Worm (Caenorhabditis elegans) whole organism, L2 larva: Measurements from ENCODE around the gene clc-33.

Experiments used
- C34F6.9 ChIP-seq: fragments of 150-350 bp; optimal IDR thresholded peaks from 2 replicates; lab custom pipeline; 2014; ENCODE audit warnings: missing biosample characterization, missing genetic modification characterization
- F13H6.1 ChIP-seq: sonication (generic microtip); optimal IDR thresholded peaks from 2 replicates; lab custom pipeline; 2016; ENCODE audit warnings: missing genetic modification characterization, missing compliant biosample characterization
- R02D3.7 ChIP-seq: fragments of 150-350 bp; optimal IDR thresholded peaks from 2 replicates; lab custom pipeline; 2014; ENCODE audit warnings: missing biosample characterization, missing genetic modification characterization
- Y55F3AM.14 ChIP-seq: fragments of 200-800 bp; sonication (Bioruptor generic); optimal IDR thresholded peaks from 2 replicates; lab custom pipeline; 2018; ENCODE audit warnings: mild to moderate bottlenecking, missing genetic modification characterization, missing compliant biosample characterization
- alr-1 ChIP-seq: fragments of 150-350 bp; optimal IDR thresholded peaks from 2 replicates; lab custom pipeline; 2014; ENCODE audit warnings: missing biosample characterization, missing genetic modification characterization
- aly-2 ChIP-seq: fragments of 150-350 bp; optimal IDR thresholded peaks from 2 replicates; lab custom pipeline; 2014; ENCODE audit warnings: missing biosample characterization, missing genetic modification characterization
- ama-1 ChIP-seq: fragments of 150-350 bp; optimal IDR thresholded peaks from 2 replicates; lab custom pipeline; 2018; ENCODE audit warnings: inconsistent platforms
- blmp-1 ChIP-seq: sonication (generic microtip); optimal IDR thresholded peaks from 2 replicates; lab custom pipeline; 2017; ENCODE audit warnings: missing genetic modification characterization, mild to moderate bottlenecking, missing compliant biosample characterization, antibody characterized with exemption, moderate library complexity; ENCODE audit not compliant: insufficient read depth
- ceh-16 ChIP-seq: fragments of 150-350 bp; optimal IDR thresholded peaks from 2 replicates; lab custom pipeline; 2014; ENCODE audit warnings: missing biosample characterization, missing genetic modification characterization
- ceh-82 ChIP-seq: fragments of 150-350 bp; optimal IDR thresholded peaks from 2 replicates; lab custom pipeline; 2014; ENCODE audit warnings: missing biosample characterization, missing genetic modification characterization
- crh-2 ChIP-seq: sonication (generic microtip); optimal IDR thresholded peaks from 2 replicates; lab custom pipeline; 2017; ENCODE audit warnings: missing biosample characterization, missing genetic modification characterization
- dmd-4 ChIP-seq: sonication (generic microtip); optimal IDR thresholded peaks from 2 replicates; lab custom pipeline; 2017; ENCODE audit warnings: missing biosample characterization, missing genetic modification characterization
- egl-27 ChIP-seq: sonication (generic microtip); optimal IDR thresholded peaks from 3 replicates; lab custom pipeline; 2017; ENCODE audit warnings: missing biosample characterization, missing genetic modification reagents, missing genetic modification characterization
- elt-1 ChIP-seq: fragments of 150-350 bp; optimal IDR thresholded peaks from 2 replicates; lab custom pipeline; 2014; ENCODE audit warnings: missing biosample characterization, missing genetic modification characterization
- elt-3 ChIP-seq: sonication (generic microtip); optimal IDR thresholded peaks from 2 replicates; lab custom pipeline; 2017; ENCODE audit warnings: missing biosample characterization, missing genetic modification characterization
- fos-1 ChIP-seq: fragments of 150-350 bp; optimal IDR thresholded peaks from 2 replicates; lab custom pipeline; 2014; ENCODE audit warnings: missing biosample characterization, missing genetic modification characterization
- gmeb-1 ChIP-seq: fragments of 150-350 bp; optimal IDR thresholded peaks from 2 replicates; lab custom pipeline; 2014; ENCODE audit warnings: missing biosample characterization, missing genetic modification characterization
- lin-11 ChIP-seq: fragments of 150-350 bp; sonication (generic microtip); optimal IDR thresholded peaks from 2 replicates; lab custom pipeline; 2014; ENCODE audit warnings: missing biosample characterization, missing genetic modification characterization, inconsistent platforms, mixed read lengths
- lin-13 ChIP-seq: fragments of 150-350 bp; optimal IDR thresholded peaks from 2 replicates; lab custom pipeline; 2014; ENCODE audit warnings: missing biosample characterization, missing genetic modification reagents, missing genetic modification characterization
- lin-39 ChIP-seq: fragments of 150-350 bp; optimal IDR thresholded peaks from 2 replicates; lab custom pipeline; 2014; ENCODE audit warnings: missing biosample characterization, missing genetic modification reagents, missing genetic modification characterization
- mbf-1 ChIP-seq: sonication (generic microtip); optimal IDR thresholded peaks from 2 replicates; lab custom pipeline; 2017; ENCODE audit warnings: missing biosample characterization, missing genetic modification characterization
- nhr-10 ChIP-seq: sonication (generic microtip); optimal IDR thresholded peaks from 2 replicates; lab custom pipeline; 2017; ENCODE audit warnings: missing biosample characterization, missing genetic modification characterization
- nhr-11 ChIP-seq: fragments of 150-350 bp; optimal IDR thresholded peaks from 2 replicates; lab custom pipeline; 2014; ENCODE audit warnings: missing biosample characterization, missing genetic modification characterization
- nhr-12 ChIP-seq: fragments of 150-350 bp; optimal IDR thresholded peaks from 2 replicates; lab custom pipeline; 2014; ENCODE audit warnings: missing biosample characterization, missing genetic modification characterization
- nhr-129 ChIP-seq: fragments of 150-350 bp; optimal IDR thresholded peaks from 2 replicates; lab custom pipeline; 2014; ENCODE audit warnings: missing biosample characterization, missing genetic modification characterization
- nhr-21 ChIP-seq: fragments of 150-350 bp; optimal IDR thresholded peaks from 2 replicates; lab custom pipeline; 2014; ENCODE audit warnings: missing biosample characterization, missing genetic modification characterization
- nhr-23 ChIP-seq: fragments of 150-350 bp; optimal IDR thresholded peaks from 2 replicates; lab custom pipeline; 2014; ENCODE audit warnings: missing biosample characterization, missing genetic modification reagents, missing genetic modification characterization
- nhr-237 ChIP-seq: fragments of 150-350 bp; optimal IDR thresholded peaks from 2 replicates; lab custom pipeline; 2014; ENCODE audit warnings: missing biosample characterization, missing genetic modification characterization
- nhr-6 ChIP-seq: fragments of 150-350 bp; optimal IDR thresholded peaks from 2 replicates; lab custom pipeline; 2014; ENCODE audit warnings: missing biosample characterization, missing genetic modification characterization
- sem-4 ChIP-seq: fragments of 150-350 bp; optimal IDR thresholded peaks from 2 replicates; lab custom pipeline; 2014; ENCODE audit warnings: missing biosample characterization, missing genetic modification reagents, missing genetic modification characterization
- sma-3 ChIP-seq: sonication (generic microtip); optimal IDR thresholded peaks from 2 replicates; lab custom pipeline; 2016; ENCODE audit warnings: missing genetic modification reagents, missing genetic modification characterization, missing compliant biosample characterization
- snpc-4 ChIP-seq: fragments of 150-350 bp; optimal IDR thresholded peaks from 2 replicates; lab custom pipeline; 2014; ENCODE audit warnings: missing biosample characterization, missing genetic modification characterization
- unc-39 ChIP-seq: fragments of 150-350 bp; optimal IDR thresholded peaks from 2 replicates; lab custom pipeline; 2014; ENCODE audit warnings: missing biosample characterization, missing genetic modification characterization
- unc-55 ChIP-seq: fragments of 150-350 bp; sonication (generic microtip); optimal IDR thresholded peaks from 3 replicates; lab custom pipeline; 2014; ENCODE audit warnings: missing biosample characterization, missing genetic modification reagents, missing genetic modification characterization
- unc-62 ChIP-seq: fragments of 150-350 bp; optimal IDR thresholded peaks from 2 replicates; lab custom pipeline; 2014; ENCODE audit warnings: missing biosample characterization, missing genetic modification reagents, missing genetic modification characterization
- zag-1 ChIP-seq: fragments of 150-350 bp; optimal IDR thresholded peaks from 2 replicates; lab custom pipeline; 2014; ENCODE audit warnings: missing biosample characterization, missing genetic modification characterization
- ztf-11 ChIP-seq: sonication (generic microtip); optimal IDR thresholded peaks from 2 replicates; lab custom pipeline; 2017; ENCODE audit warnings: missing biosample characterization, missing genetic modification characterization
- ztf-4 ChIP-seq: fragments of 150-350 bp; optimal IDR thresholded peaks from 2 replicates; lab custom pipeline; 2014; ENCODE audit warnings: missing biosample characterization, missing genetic modification characterization

clc-33 gene

DNA sequence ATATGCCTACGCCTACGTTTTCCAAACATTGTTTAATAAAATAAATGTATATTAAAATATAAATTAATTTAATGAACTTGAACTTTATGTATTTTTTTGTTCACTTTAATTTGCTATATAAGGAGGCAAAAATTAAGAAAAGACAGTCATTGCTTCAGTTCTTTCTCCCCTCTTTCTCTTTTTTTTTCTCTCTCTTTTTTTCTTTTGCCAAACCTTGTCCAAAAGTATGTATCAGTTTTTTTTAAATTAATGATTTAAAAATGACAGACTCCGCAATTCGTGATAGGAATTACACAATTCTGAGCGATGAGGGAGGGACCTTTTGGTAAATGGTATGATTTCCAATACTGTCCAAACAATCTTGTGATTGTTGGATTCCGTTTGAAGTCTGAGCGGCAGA is 37.2 kb upstream of the clc-33 start, which contains the start of gene F46F5.13:
F46F5.13 (plus strand) TSS at position 301 of the 400 bp plus-strand sequence.
- TF ChIP-seq nhr-129 (no peak), lin-11 (tag; lab: Kevin White, UChicago) (no peak), dmd-4 (no peak), nhr-21 (tag; lab: Kevin White, UChicago) (no peak), alr-1 (tag; lab: Kevin White, UChicago) (no peak), ceh-16 (tag; lab: Kevin White, UChicago) (no peak), Y55F3AM.14 (GFP tag; lab: Kevin White, UChicago) (no peak), nhr-6 (tag; lab: Kevin White, UChicago) (no peak), crh-2 (tag; lab: Kevin White, UChicago) (no peak), mbf-1 (tag; lab: Kevin White, UChicago) (no peak), ceh-82 (no peak), ztf-11 (tag; lab: Kevin White, UChicago) (no peak), C34F6.9 (no peak), elt-1 (tag; lab: Kevin White, UChicago) (no peak), ztf-4 (tag; lab: Kevin White, UChicago) (no peak), R02D3.7 (no peak), unc-62 (GFP tag; lab: Kevin White, UChicago) (no peak), fos-1 (tag; lab: Kevin White, UChicago) (no peak), gmeb-1 (no peak), aly-2 (tag; lab: Kevin White, UChicago) (no peak)

- TF ChIP-seq nhr-6 (tag; lab: Kevin White, UChicago), result no peak
- TF ChIP-seq egl-27 (tag; lab: Kevin White, UChicago), result no peak
- TF ChIP-seq unc-39, result no peak
- no peak for TF ChIP-seq alr-1 (tag; lab: Kevin White, UChicago)
- TF ChIP-seq zag-1 (tag; lab: Kevin White, UChicago), result no peak
- no peak for TF ChIP-seq nhr-10 (tag; lab: Kevin White, UChicago)
- no peak for TF ChIP-seq blmp-1 (tag; lab: Kevin White, UChicago)
- no peak for TF ChIP-seq aly-2 (tag; lab: Kevin White, UChicago)
- no peak for TF ChIP-seq sem-4 (tag; lab: Kevin White, UChicago)
- TF ChIP-seq snpc-4 (tag; lab: Kevin White, UChicago), result no peak
- TF ChIP-seq unc-62 (GFP tag; lab: Kevin White, UChicago), result no peak
- TF ChIP-seq elt-3 (tag; lab: Kevin White, UChicago), result no peak
Observed at ce11 chrII:808457-808856, 31.8 kb upstream of the clc-33 start, which contains the start of gene F46F5.11. Gene F46F5.11 (plus strand): TSS chrII:808757.

- TF ChIP-seq aly-2 (tag; lab: Kevin White, UChicago) (no peak), elt-1 (tag; lab: Kevin White, UChicago) (no peak), dmd-4 (no peak), ceh-16 (tag; lab: Kevin White, UChicago) (no peak), lin-39 (tag; lab: Kevin White, UChicago) (no peak), sma-3 (GFP tag; lab: Kevin White, UChicago) (no peak), gmeb-1 (no peak), fos-1 (tag; lab: Kevin White, UChicago) (no peak), ama-1 (lab: Kevin White, UChicago) (no peak), nhr-23 (no peak), nhr-237 (no peak), egl-27 (tag; lab: Kevin White, UChicago) (no peak), nhr-12 (tag; lab: Kevin White, UChicago) (no peak), lin-13 (GFP tag; lab: Kevin White, UChicago) (no peak), blmp-1 (tag; lab: Kevin White, UChicago) (no peak), nhr-10 (tag; lab: Kevin White, UChicago) (no peak), F13H6.1 (tag; lab: Kevin White, UChicago) (no peak)
- TF ChIP-seq, all 48 proteins: peak for 0
Observed at ce11 chrII:812917-813316, 27.3 kb upstream of the clc-33 start, which contains the start of gene F46F5.5. Gene F46F5.5 (minus strand): TSS chrII:813017.

ce11 chrII:814737-815136 is 25.5 kb upstream of the clc-33 start, which contains the start of gene msrp-3:
Gene msrp-3 (minus strand): TSS chrII:814837.
- TF ChIP-seq nhr-11 (no peak), unc-39 (no peak), F13H6.1 (tag; lab: Kevin White, UChicago) (no peak), nhr-12 (tag; lab: Kevin White, UChicago) (no peak), ceh-16 (tag; lab: Kevin White, UChicago) (no peak), unc-55 (GFP tag; lab: Kevin White, UChicago) (no peak), unc-62 (GFP tag; lab: Kevin White, UChicago) (no peak)
